Fruit fly (Drosophila melanogaster): ENCODE measurements around the gene osa.
A peak's percentile ranks its signal among the peaks of the same experiment; 100 is the strongest.

osa gene

dm6 chr3R:17684854-17685253 is 33.3 kb downstream of the osa start, which contains the start of the genes CG31251 and CG31360 (continued):
- TF ChIP-seq CG11560 (tag; IDR thresholded peaks at IDR 0.05) = no peak
- no peak for TF ChIP-seq H2.0 (GFP tag; IDR thresholded peaks at IDR 0.05)
- TF ChIP-seq CG12219 (GFP tag; optimal IDR thresholded peaks at IDR 0.05) = no peak
- no peak for TF ChIP-seq mirr (GFP tag; optimal IDR thresholded peaks at IDR 0.05)
- TF ChIP-seq CG1529 (GFP tag; optimal IDR thresholded peaks at IDR 0.05) = no peak
- TF ChIP-seq CG2120 (GFP tag; optimal IDR thresholded peaks at IDR 0.05) = no peak
- no peak for TF ChIP-seq CG13775 (GFP tag; optimal IDR thresholded peaks at IDR 0.05)
- no peak for TF ChIP-seq CG17328 (GFP tag; IDR thresholded peaks at IDR 0.05)
- no peak for TF ChIP-seq psq (GFP tag; optimal IDR thresholded peaks at IDR 0.05)
- no peak for TF ChIP-seq emc (GFP tag; optimal IDR thresholded peaks at IDR 0.05)
- TF ChIP-seq tna (GFP tag; IDR thresholded peaks at IDR 0.05; ENCODE audit: partially characterized antibody) = peak; percentile 72
- TF ChIP-seq Sox102F (GFP tag; optimal IDR thresholded peaks at IDR 0.05) = no peak
- no peak for TF ChIP-seq CG8944 (GFP tag; optimal IDR thresholded peaks at IDR 0.05)
- TF ChIP-seq gro (GFP tag; optimal IDR thresholded peaks at IDR 0.05) = no peak
- peak; percentile 91 for TF ChIP-seq unc-4 (GFP tag; IDR thresholded peaks at IDR 0.05; ENCODE audit: partially characterized antibody)
- TF ChIP-seq CG13894 (tag; optimal IDR thresholded peaks at IDR 0.05) = no peak
- TF ChIP-seq CG34422 (GFP tag; IDR thresholded peaks at IDR 0.05) = no peak
- TF ChIP-seq NC2α (GFP tag; optimal IDR thresholded peaks at IDR 0.05) = no peak
- no peak for TF ChIP-seq CG18599 (GFP tag; optimal IDR thresholded peaks at IDR 0.05)
- TF ChIP-seq CTCF (GFP tag; optimal IDR thresholded peaks at IDR 0.05) = no peak
- TF ChIP-seq Opbp (GFP tag; IDR thresholded peaks at IDR 0.05; ENCODE audit: partially characterized antibody) = peak; percentile 56; the same call in 1 of the 3 replicates
- TF ChIP-seq Nf-YB (GFP tag; optimal IDR thresholded peaks at IDR 0.05) = no peak
- no peak for TF ChIP-seq Lpt (GFP tag; optimal IDR thresholded peaks at IDR 0.05)
- no peak for TF ChIP-seq CG6654 (GFP tag; optimal IDR thresholded peaks at IDR 0.05)
- no peak for TF ChIP-seq dpn (GFP tag; optimal IDR thresholded peaks at IDR 0.05)
- no peak for TF ChIP-seq CG9932 (GFP tag; IDR thresholded peaks at IDR 0.05)
- no peak for TF ChIP-seq Side (GFP tag; optimal IDR thresholded peaks at IDR 0.05)
- TF ChIP-seq Usf (GFP tag; optimal IDR thresholded peaks at IDR 0.05) = no peak
- no peak for TF ChIP-seq CG6272 (GFP tag; IDR thresholded peaks at IDR 0.05)
- no peak for TF ChIP-seq CG9609 (GFP tag; optimal IDR thresholded peaks at IDR 0.05)
- peak; percentile 41 for TF ChIP-seq phol (tag; optimal IDR thresholded peaks at IDR 0.05)
- TF ChIP-seq Xrp1 (GFP tag; IDR thresholded peaks at IDR 0.05) = no peak
- no peak for TF ChIP-seq CG12299 (tag; optimal IDR thresholded peaks at IDR 0.05)
- TF ChIP-seq grn (GFP tag; optimal IDR thresholded peaks at IDR 0.05) = no peak
- TF ChIP-seq jigr1 (GFP tag; IDR thresholded peaks at IDR 0.05) = no peak
- TF ChIP-seq CG16815 (GFP tag; optimal IDR thresholded peaks at IDR 0.05) = no peak
- TF ChIP-seq CG17359 (tag; optimal IDR thresholded peaks at IDR 0.05) = no peak
- no peak for TF ChIP-seq gt (GFP tag; IDR thresholded peaks at IDR 0.05)
- no peak for TF ChIP-seq CG8281 (tag; optimal IDR thresholded peaks at IDR 0.05)
- no peak for TF ChIP-seq Awh (GFP tag; IDR thresholded peaks at IDR 0.05)
- TF ChIP-seq CG10147 (GFP tag; optimal IDR thresholded peaks at IDR 0.05) = no peak
- TF ChIP-seq wdn (GFP tag; IDR thresholded peaks at IDR 0.05) = no peak
- TF ChIP-seq exex (tag; optimal IDR thresholded peaks at IDR 0.05) = no peak
- TF ChIP-seq slbo (GFP tag; IDR thresholded peaks at IDR 0.05) = no peak
- no peak for TF ChIP-seq CG2202 (tag; optimal IDR thresholded peaks at IDR 0.05)
- no peak for TF ChIP-seq ara (GFP tag; IDR thresholded peaks at IDR 0.05)
- no peak for TF ChIP-seq CG11456 (GFP tag; IDR thresholded peaks at IDR 0.05)
- TF ChIP-seq CG11723 (GFP tag; optimal IDR thresholded peaks at IDR 0.05) = no peak
- peak; percentile 90 for TF ChIP-seq Scr (GFP tag; IDR thresholded peaks at IDR 0.05; ENCODE audit: partially characterized antibody)
- 0 out of 3 replicates have a peak, but pooled peaks have one; percentile 20 for TF ChIP-seq mld (GFP tag; IDR thresholded peaks at IDR 0.05; ENCODE audit: partially characterized antibody)
- no peak for TF ChIP-seq CG1024 (GFP tag; IDR thresholded peaks at IDR 0.05)
- peak; percentile 57 for TF ChIP-seq Sry-δ (GFP tag; optimal IDR thresholded peaks at IDR 0.05)
- TF ChIP-seq dmrt99B (tag; optimal IDR thresholded peaks at IDR 0.05) = no peak
